Fruit fly (Drosophila melanogaster): Measurements from ENCODE around the gene CG43092.
A peak's percentile ranks its signal among the peaks of the same experiment; 100 is the strongest.

CG43092 gene

dm6 chr3R:22753895-22754774 is 15.3 kb downstream of the CG43092 start (continued):
- TF ChIP-seq Dp (GFP tag; optimal IDR thresholded peaks at IDR 0.05) (no peak), stwl (tag; optimal IDR thresholded peaks at IDR 0.05) (no peak), CG16813 (GFP tag; IDR thresholded peaks at IDR 0.05; ENCODE audit: partially characterized antibody) (no peak), ap (GFP tag; IDR thresholded peaks at IDR 0.05) (peak; percentile 6; the same call in 1 of the 2 replicates), sens (GFP tag) (peak; percentile 92), GATAe (GFP tag; conservative IDR thresholded peaks at IDR 0.05) (no peak), CG3847 (GFP tag; IDR thresholded peaks at IDR 0.05) (peak; percentile 41; the same call in 1 of the 2 replicates), h (optimal IDR thresholded peaks at IDR 0.05) (no peak), CG6175 (GFP tag; IDR thresholded peaks at IDR 0.05) (peak; percentile 89), Nf-YC (tag; optimal IDR thresholded peaks at IDR 0.05) (peak; percentile 51), Doc3 (GFP tag; IDR thresholded peaks at IDR 0.05; ENCODE audit: partially characterized antibody) (no peak), zfh2 (GFP tag; optimal IDR thresholded peaks at IDR 0.05) (peak; percentile 58), pita (GFP tag; optimal IDR thresholded peaks at IDR 0.05) (no peak), CG7556 (GFP tag; optimal IDR thresholded peaks at IDR 0.05) (peak; percentile 89), CG11723 (GFP tag; optimal IDR thresholded peaks at IDR 0.05) (peak; percentile 46), tll (GFP tag; optimal IDR thresholded peaks at IDR 0.05) (no peak), Taf1 (GFP tag; IDR thresholded peaks at IDR 0.05) (no peak), az2 (GFP tag; optimal IDR thresholded peaks at IDR 0.05) (peak; percentile 67), jing (GFP tag; optimal IDR thresholded peaks at IDR 0.05) (peak; percentile 31), Ets65A (GFP tag) (peak; percentile 90), yki (optimal IDR thresholded peaks at IDR 0.05) (no peak), eyg (GFP tag; optimal IDR thresholded peaks at IDR 0.05) (no peak), pfk (GFP tag; optimal IDR thresholded peaks at IDR 0.05) (no peak), CG9932 (GFP tag; IDR thresholded peaks at IDR 0.05) (peak; percentile 54), run (tag; optimal IDR thresholded peaks at IDR 0.05) (peak; percentile 15), Atf6 (GFP tag; IDR thresholded peaks at IDR 0.05) (no peak), CG4360 (GFP tag; IDR thresholded peaks at IDR 0.05) (0 out of 2 replicates have a peak, but pooled peaks have one; percentile 9), Lim3 (GFP tag; IDR thresholded peaks at IDR 0.05) (no peak), klu (GFP tag; IDR thresholded peaks at IDR 0.05) (no peak), Hr39 (optimal IDR thresholded peaks at IDR 0.05) (no peak), CG16863 (GFP tag; optimal IDR thresholded peaks at IDR 0.05) (peak; percentile 37), cato (GFP tag; optimal IDR thresholded peaks at IDR 0.05; ENCODE audit: borderline replicate concordance) (no peak), row (GFP tag; IDR thresholded peaks at IDR 0.05) (peak; percentile 85), unc-4 (GFP tag; IDR thresholded peaks at IDR 0.05; ENCODE audit: partially characterized antibody) (peak; percentile 44), danr (GFP tag; IDR thresholded peaks at IDR 0.05) (0 out of 2 replicates have a peak, but pooled peaks have one; percentile 8), CG1603 (tag; optimal IDR thresholded peaks at IDR 0.05) (peak; percentile 31), ftz-f1 (GFP tag; optimal IDR thresholded peaks at IDR 0.05) (peak; percentile 51), lov (optimal IDR thresholded peaks at IDR 0.05) (no peak), lov (GFP tag; IDR thresholded peaks at IDR 0.05) (0 out of 3 replicates have a peak, but pooled peaks have one; percentile 55), unpg (GFP tag; optimal IDR thresholded peaks at IDR 0.05) (peak; percentile 52), CG15601 (tag; optimal IDR thresholded peaks at IDR 0.05) (peak; percentile 15), MESR4 (GFP tag; optimal IDR thresholded peaks at IDR 0.05) (peak; percentile 6), CG7839 (tag; optimal IDR thresholded peaks at IDR 0.05) (peak; percentile 74), nau (GFP tag; optimal IDR thresholded peaks at IDR 0.05) (no peak), Ets97D (GFP tag; optimal IDR thresholded peaks at IDR 0.05) (no peak), grn (GFP tag; optimal IDR thresholded peaks at IDR 0.05) (no peak), Dip2 (GFP tag; IDR thresholded peaks at IDR 0.05) (no peak), Ravus (GFP tag; IDR thresholded peaks at IDR 0.05) (no peak), CG10431 (GFP tag; optimal IDR thresholded peaks at IDR 0.05) (no peak), CG12659 (GFP tag; optimal IDR thresholded peaks at IDR 0.05) (peak; percentile 74)

Measured in whole organism, embryonic.